Fruit fly (Drosophila melanogaster) whole organism, embryonic: ENCODE results near the gene CG13838.

Source experiments
- BtbVII ChIP-seq: fragments of 200-800 bp; sonication (Bioruptor generic); optimal IDR thresholded peaks from 3 replicates; lab custom pipeline; 2017; ENCODE audit warnings: missing biosample characterization, mild to moderate bottlenecking, missing genetic modification characterization
- CG10565 ChIP-seq: fragments of 200-800 bp; sonication (Bioruptor generic); optimal IDR thresholded peaks from 3 replicates; lab custom pipeline; 2016; ENCODE audit warnings: missing biosample characterization, mild to moderate bottlenecking, missing genetic modification characterization
- CG11093 ChIP-seq: fragments of 200-800 bp; sonication (Bioruptor generic); IDR thresholded peaks from 3 replicates; pipeline ENCODE4 v1.3.6; 2022; ENCODE audit warnings: missing biosample characterization, missing genetic modification characterization
- CG11695 ChIP-seq: fragments of 200-800 bp; sonication (Bioruptor generic); IDR thresholded peaks from 3 replicates; pipeline ENCODE4 v1.3.6; 2022; ENCODE audit warnings: missing biosample characterization, missing genetic modification characterization
- CG11723 ChIP-seq: fragments of 200-800 bp; sonication (Bioruptor generic); optimal IDR thresholded peaks from 2 replicates; lab custom pipeline; 2017; ENCODE audit warnings: missing biosample characterization, mild to moderate bottlenecking, missing genetic modification characterization
- CG13775 ChIP-seq: fragments of 200-800 bp; sonication (Bioruptor generic); optimal IDR thresholded peaks from 3 replicates; lab custom pipeline; 2017; ENCODE audit warnings: missing biosample characterization, mild to moderate bottlenecking, missing genetic modification characterization
- CG14710 ChIP-seq: fragments of 200-800 bp; sonication (Bioruptor generic); optimal IDR thresholded peaks from 3 replicates; lab custom pipeline; 2019; ENCODE audit warnings: missing biosample characterization, mild to moderate bottlenecking, missing genetic modification characterization, moderate library complexity
- CG15479 ChIP-seq: fragments of 200-800 bp; sonication (Bioruptor generic); optimal IDR thresholded peaks from 3 replicates; lab custom pipeline; 2019; ENCODE audit warnings: missing biosample characterization, mild to moderate bottlenecking, missing genetic modification characterization, moderate library complexity
- CG15696 ChIP-seq: fragments of 200-800 bp; sonication (Bioruptor generic); optimal IDR thresholded peaks from 2 replicates; lab custom pipeline; 2019; ENCODE audit warnings: missing biosample characterization, mild to moderate bottlenecking, missing genetic modification characterization, moderate library complexity
- CG16779 ChIP-seq: fragments of 200-800 bp; sonication (Bioruptor generic); IDR thresholded peaks from 2 replicates; pipeline ENCODE4 v1.3.6; 2022; ENCODE audit warnings: missing biosample characterization, missing genetic modification characterization
- CG17829 ChIP-seq: fragments of 200-800 bp; optimal IDR thresholded peaks from 2 replicates; lab custom pipeline; 2019; ENCODE audit warnings: missing biosample characterization, mild to moderate bottlenecking, missing genetic modification characterization, moderate library complexity
- CG2129 ChIP-seq: fragments of 200-800 bp; sonication (Bioruptor generic); IDR thresholded peaks from 2 replicates; pipeline ENCODE4 v1.3.6; 2022; ENCODE audit warnings: missing biosample characterization, missing genetic modification characterization; ENCODE audit not compliant: partially characterized antibody
- CG4707 ChIP-seq: fragments of 200-800 bp; sonication (Bioruptor generic); optimal IDR thresholded peaks from 2 replicates; lab custom pipeline; 2018; ENCODE audit warnings: missing biosample characterization, mild to moderate bottlenecking, missing genetic modification characterization, moderate library complexity
- CG4820 ChIP-seq: fragments of 200-800 bp; sonication (Bioruptor generic); optimal IDR thresholded peaks from 3 replicates; lab custom pipeline; 2016; ENCODE audit warnings: missing biosample characterization, missing genetic modification characterization
- CG5953 ChIP-seq: fragments of 200-800 bp; sonication (Bioruptor generic); IDR thresholded peaks from 2 replicates; pipeline ENCODE4 v1.3.6; 2022; ENCODE audit warnings: missing biosample characterization, missing genetic modification characterization
- CG7928 ChIP-seq: fragments of 200-800 bp; sonication (Bioruptor generic); optimal IDR thresholded peaks from 2 replicates; lab custom pipeline; 2017; ENCODE audit warnings: missing biosample characterization, mild to moderate bottlenecking, missing genetic modification characterization
- CG8281 ChIP-seq: fragments of 200-800 bp; sonication (Bioruptor generic); optimal IDR thresholded peaks from 2 replicates; lab custom pipeline; 2018; ENCODE audit warnings: missing biosample characterization, mild to moderate bottlenecking, missing genetic modification characterization, moderate library complexity
- CG8924 ChIP-seq: fragments of 200-800 bp; optimal IDR thresholded peaks from 3 replicates; lab custom pipeline; 2019; ENCODE audit warnings: missing biosample characterization, mild to moderate bottlenecking, missing genetic modification characterization, moderate library complexity
- Dref ChIP-seq: fragments of 200-800 bp; sonication (Bioruptor generic); IDR thresholded peaks from 2 replicates; pipeline ENCODE4 v1.3.6; 2022; ENCODE audit warnings: missing biosample characterization, missing genetic modification characterization
- E2f1 ChIP-seq: fragments of 200-800 bp; sonication (Bioruptor generic); IDR thresholded peaks from 2 replicates; pipeline ENCODE4 v1.3.6; 2022; ENCODE audit warnings: missing biosample characterization, missing genetic modification characterization
- Fer1 ChIP-seq: fragments of 200-800 bp; sonication (Bioruptor generic); optimal IDR thresholded peaks from 2 replicates; lab custom pipeline; 2017; ENCODE audit warnings: missing biosample characterization, mild to moderate bottlenecking, missing genetic modification characterization
- MESR4 ChIP-seq: fragments of 200-800 bp; sonication (Bioruptor generic); optimal IDR thresholded peaks from 2 replicates; lab custom pipeline; 2018; ENCODE audit warnings: missing biosample characterization, mild to moderate bottlenecking, missing genetic modification characterization, moderate library complexity
- MTF-1 ChIP-seq: fragments of 200-800 bp; sonication (Bioruptor generic); optimal IDR thresholded peaks from 2 replicates; lab custom pipeline; 2018; ENCODE audit warnings: missing biosample characterization, mild to moderate bottlenecking, missing genetic modification characterization, borderline replicate concordance
- Mad ChIP-seq: fragments of 200-800 bp; sonication (Bioruptor generic); optimal IDR thresholded peaks from 2 replicates; lab custom pipeline; 2016; ENCODE audit warnings: missing biosample characterization, missing genetic modification characterization
- NFAT ChIP-seq: fragments of 200-800 bp; sonication (Bioruptor generic); IDR thresholded peaks from 2 replicates; pipeline ENCODE4 v1.3.6; 2022; ENCODE audit warnings: missing biosample characterization, missing genetic modification characterization
- Rfx ChIP-seq: fragments of 200-800 bp; sonication (Bioruptor generic); IDR thresholded peaks from 2 replicates; pipeline ENCODE4 v1.3.6; 2022; ENCODE audit warnings: missing biosample characterization, missing genetic modification characterization
- Sin3A ChIP-seq: fragments of >200 bp; optimal IDR thresholded peaks from 2 replicates; lab custom pipeline; 2018
- Sry-δ ChIP-seq: fragments of 200-800 bp; sonication (Bioruptor generic); optimal IDR thresholded peaks from 2 replicates; lab custom pipeline; 2016; ENCODE audit warnings: missing biosample characterization, missing genetic modification characterization
- TFAM ChIP-seq: fragments of 200-800 bp; sonication (Bioruptor generic); optimal IDR thresholded peaks from 2 replicates; lab custom pipeline; 2017; ENCODE audit warnings: missing biosample characterization, missing genetic modification characterization, inconsistent platforms
- Xbp1 ChIP-seq: fragments of 200-800 bp; sonication (Bioruptor generic); optimal IDR thresholded peaks from 3 replicates; lab custom pipeline; 2016; ENCODE audit warnings: missing biosample characterization, mild to moderate bottlenecking, missing genetic modification characterization
- Xrp1 ChIP-seq: fragments of 200-800 bp; sonication (Bioruptor generic); IDR thresholded peaks from 2 replicates; pipeline ENCODE4 v1.3.6; 2022; ENCODE audit warnings: missing biosample characterization, missing genetic modification characterization
- ara ChIP-seq: fragments of 200-800 bp; sonication (Bioruptor generic); IDR thresholded peaks from 2 replicates; pipeline ENCODE4 v1.3.6; 2022; ENCODE audit warnings: missing biosample characterization, missing genetic modification characterization
- br ChIP-seq: fragments of >200 bp; optimal IDR thresholded peaks from 2 replicates; lab custom pipeline; 2017
- cad ChIP-seq: fragments of >200 bp; optimal IDR thresholded peaks from 2 replicates; lab custom pipeline; 2017; ENCODE audit warnings: missing biosample characterization, missing genetic modification characterization
- ci ChIP-seq: fragments of 200-800 bp; sonication (Bioruptor generic); IDR thresholded peaks from 3 replicates; pipeline ENCODE4 v1.3.6; 2022; ENCODE audit warnings: missing biosample characterization, missing genetic modification characterization
- dan ChIP-seq: fragments of 200-800 bp; sonication (Bioruptor generic); IDR thresholded peaks from 2 replicates; pipeline ENCODE4 v1.3.6; 2022; ENCODE audit warnings: missing biosample characterization, missing genetic modification characterization
- dpn ChIP-seq, 2 experiments: fragments of 200-800 bp; sonication (Bioruptor generic); optimal IDR thresholded peaks; 3 replicates each; lab custom pipeline; 2016; ENCODE audit warnings: missing biosample characterization in 2 of 2, missing genetic modification characterization in 2 of 2
- gcm2 ChIP-seq: fragments of 200-800 bp; sonication (Bioruptor generic); optimal IDR thresholded peaks from 2 replicates; lab custom pipeline; 2016; ENCODE audit warnings: missing biosample characterization, missing genetic modification characterization
- insv ChIP-seq, 2 experiments: fragments of 200-800 bp; sonication (Bioruptor generic); optimal IDR thresholded peaks; 3 replicates each; lab custom pipeline; 2016 to 2018; ENCODE audit warnings: missing biosample characterization in 2 of 2, missing genetic modification characterization in 2 of 2
- mirr ChIP-seq: fragments of 200-800 bp; sonication (Bioruptor generic); optimal IDR thresholded peaks from 3 replicates; lab custom pipeline; 2018; ENCODE audit warnings: missing biosample characterization, mild to moderate bottlenecking, missing genetic modification characterization
- nom ChIP-seq: fragments of 200-800 bp; sonication (Bioruptor generic); optimal IDR thresholded peaks from 2 replicates; lab custom pipeline; 2017; ENCODE audit warnings: missing biosample characterization, missing genetic modification characterization, mild to moderate bottlenecking, moderate library complexity, missing genetic modification reagents
- org-1 ChIP-seq: fragments of 200-800 bp; sonication (Bioruptor generic); optimal IDR thresholded peaks from 2 replicates; lab custom pipeline; 2017; ENCODE audit warnings: missing biosample characterization, missing genetic modification characterization
- pfk ChIP-seq: fragments of 200-800 bp; sonication (Bioruptor generic); optimal IDR thresholded peaks from 2 replicates; lab custom pipeline; 2018; ENCODE audit warnings: missing biosample characterization, mild to moderate bottlenecking, missing genetic modification characterization, moderate library complexity
- rib ChIP-seq: fragments of 200-800 bp; sonication (Bioruptor generic); IDR thresholded peaks from 2 replicates; pipeline ENCODE4 v1.3.6; 2022; ENCODE audit warnings: missing biosample characterization, missing genetic modification characterization
- sens-2 ChIP-seq: fragments of 200-800 bp; sonication (Bioruptor generic); IDR thresholded peaks from 2 replicates; pipeline ENCODE4 v1.3.6; 2022; ENCODE audit warnings: missing biosample characterization, missing genetic modification characterization
- seq ChIP-seq: fragments of 200-800 bp; sonication (Bioruptor generic); IDR thresholded peaks from 2 replicates; pipeline ENCODE4 v1.3.6; 2022; ENCODE audit warnings: missing biosample characterization, missing genetic modification characterization
- tap ChIP-seq: fragments of 200-800 bp; optimal IDR thresholded peaks from 3 replicates; lab custom pipeline; 2019; ENCODE audit warnings: missing biosample characterization, mild to moderate bottlenecking, missing genetic modification characterization, moderate library complexity
- unpg ChIP-seq: fragments of 200-800 bp; sonication (Bioruptor generic); optimal IDR thresholded peaks from 3 replicates; lab custom pipeline; 2018; ENCODE audit warnings: missing biosample characterization, mild to moderate bottlenecking, missing genetic modification characterization, moderate library complexity
- wor ChIP-seq: fragments of 200-800 bp; sonication (Bioruptor generic); IDR thresholded peaks from 2 replicates; pipeline ENCODE4 v1.3.6; 2022; ENCODE audit warnings: missing biosample characterization, missing genetic modification characterization

The CG13838 gene

dm6 chr3R:23048089-23048689 is 6.1 kb downstream of the CG13838 start, which contains the start of gene CG17121 (continued):
- TF ChIP-seq TFAM (GFP tag; lab: Kevin White, UChicago) (no peak), tap (tag; lab: Kevin White, UChicago) (no peak), CG2129 (GFP tag; lab: Robert Waterston, UW) (no peak), br (no peak), CG15479 (GFP tag; lab: Kevin White, UChicago) (no peak), CG13775 (GFP tag; lab: Kevin White, UChicago) (no peak), CG8924 (tag; lab: Kevin White, UChicago) (no peak)
- TF ChIP-seq, all 482 proteins: peak for 15

- TF ChIP-seq BtbVII (GFP tag; lab: Kevin White, UChicago): peak; percentile 16
- TF ChIP-seq CG15696: peak; percentile 27
- TF ChIP-seq insv (GFP tag; optimal IDR thresholded peaks at IDR 0.05; lab: Kevin White, UChicago): no peak
- peak; percentile 60 for TF ChIP-seq CG4820 (GFP tag; lab: Kevin White, UChicago)
- peak; percentile 88 for TF ChIP-seq unpg (GFP tag; lab: Kevin White, UChicago)
- no peak for TF ChIP-seq pfk (GFP tag; lab: Kevin White, UChicago)
- TF ChIP-seq org-1: peak; percentile 63
- TF ChIP-seq CG16779 (GFP tag; lab: Robert Waterston, UW): no peak
- peak; percentile 72 for TF ChIP-seq Rfx
- peak; percentile 36 for TF ChIP-seq nom (GFP tag; lab: Kevin White, UChicago)
- TF ChIP-seq cad: no peak
- no peak for TF ChIP-seq CG4707 (GFP tag; lab: Kevin White, UChicago)
- TF ChIP-seq MESR4: no peak
- no peak for TF ChIP-seq CG10565 (GFP tag; lab: Kevin White, UChicago)
- peak; percentile 72 for TF ChIP-seq Fer1
- peak; percentile 60 for TF ChIP-seq E2f1
- TF ChIP-seq MTF-1: no peak
- TF ChIP-seq ara (GFP tag; lab: Robert Waterston, UW): peak; percentile 60; the same call in 1 of the 2 replicates
- peak; percentile 74 for TF ChIP-seq CG14710 (tag; lab: Kevin White, UChicago)
- no peak for TF ChIP-seq rib (GFP tag; lab: Robert Waterston, UW)
- TF ChIP-seq CG8281 (tag; lab: Kevin White, UChicago): peak; percentile 66
- TF ChIP-seq seq (GFP tag; lab: Robert Waterston, UW): peak; percentile 55; the same call in 1 of the 2 replicates
- TF ChIP-seq CG11695 (GFP tag; lab: Robert Waterston, UW): peak; percentile 78; the same call in 2 of the 3 replicates
- no peak for TF ChIP-seq mirr (GFP tag; lab: Kevin White, UChicago)
- TF ChIP-seq wor (GFP tag; lab: Robert Waterston, UW): peak; percentile 77
- TF ChIP-seq CG7928 (GFP tag; lab: Kevin White, UChicago): no peak
- peak; percentile 78 for TF ChIP-seq CG17829 (tag; lab: Kevin White, UChicago)
- peak; percentile 80 for TF ChIP-seq tap (tag; lab: Kevin White, UChicago)
- peak; percentile 63 for TF ChIP-seq CG11723 (GFP tag; lab: Kevin White, UChicago)
- TF ChIP-seq Xrp1 (GFP tag; lab: Robert Waterston, UW): peak; percentile 80
- TF ChIP-seq Dref (GFP tag; lab: Robert Waterston, UW): no peak
- TF ChIP-seq Mad: peak; percentile 36
- peak; percentile 61 to 69 for TF ChIP-seq dpn (GFP tag; optimal IDR thresholded peaks at IDR 0.05; lab: Kevin White, UChicago)
- TF ChIP-seq CG11093 (GFP tag; lab: Robert Waterston, UW): peak; percentile 55; the same call in 1 of the 3 replicates
- no peak for TF ChIP-seq Sin3A (lab: Kevin White, UChicago)
- peak; percentile 74 for TF ChIP-seq Xbp1 (GFP tag; lab: Kevin White, UChicago)
- no peak for TF ChIP-seq gcm2
- peak; percentile 65 for TF ChIP-seq ci (GFP tag; lab: Robert Waterston, UW)
- TF ChIP-seq CG5953 (GFP tag; lab: Robert Waterston, UW): peak; percentile 5; the same call in 1 of the 2 replicates
- no peak for TF ChIP-seq dan (GFP tag; lab: Robert Waterston, UW)
- TF ChIP-seq sens-2: peak; percentile 6; the same call in 1 of the 2 replicates
- TF ChIP-seq NFAT: no peak
- TF ChIP-seq Sry-δ (GFP tag; lab: Kevin White, UChicago): no peak
These were observed 6.7 kb downstream of the CG13838 start for dm6 chr3R:23048690-23049118.
